Worm (Caenorhabditis elegans): ENCODE data around the gene shk-1.
"Not testable (repeated sequence)": the region's sequence is repeated elsewhere in the genome, so short reads cannot be mapped to it uniquely, and the experiment has no call there.

The shk-1 gene

DNA sequence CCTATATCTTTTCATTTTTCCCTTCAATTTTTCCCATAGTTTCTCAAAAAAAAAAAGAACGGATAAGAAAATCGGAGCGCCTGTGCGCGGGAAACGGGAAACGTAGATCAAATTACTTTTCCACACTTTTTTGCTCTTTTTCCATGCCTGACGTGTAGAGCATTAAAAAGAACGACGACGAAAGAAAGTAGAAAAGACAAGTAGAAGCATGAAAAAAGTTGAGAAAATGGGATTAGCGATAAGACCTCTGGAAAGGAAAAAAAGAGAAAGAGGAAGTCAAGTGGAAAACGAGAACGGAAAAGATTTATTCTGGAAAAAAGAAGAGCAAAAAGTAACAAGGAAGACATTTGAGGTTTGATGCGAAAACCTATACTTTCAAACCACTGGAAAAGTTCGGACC lies 29.5 kb upstream of the shk-1 start:
- TF ChIP-seq cog-1 (tag; optimal IDR thresholded peaks at IDR 0.05) (no peak), ref-1 (GFP tag; conservative IDR thresholded peaks at IDR 0.05) (no peak), klf-2 (GFP tag; conservative IDR thresholded peaks at IDR 0.05) (no peak), med-1 (GFP tag; optimal IDR thresholded peaks at IDR 0.05; ENCODE audit: insufficient read depth) (no peak), flt-1 (GFP tag; IDR thresholded peaks at IDR 0.05) (no peak), ztf-29 (GFP tag; IDR thresholded peaks at IDR 0.05) (no peak), tab-1 (GFP tag; IDR thresholded peaks at IDR 0.05) (no peak), T22C8.4 (GFP tag; IDR thresholded peaks at IDR 0.05) (no peak), ztf-23 (GFP tag; IDR thresholded peaks at IDR 0.05) (no peak)

DNA sequence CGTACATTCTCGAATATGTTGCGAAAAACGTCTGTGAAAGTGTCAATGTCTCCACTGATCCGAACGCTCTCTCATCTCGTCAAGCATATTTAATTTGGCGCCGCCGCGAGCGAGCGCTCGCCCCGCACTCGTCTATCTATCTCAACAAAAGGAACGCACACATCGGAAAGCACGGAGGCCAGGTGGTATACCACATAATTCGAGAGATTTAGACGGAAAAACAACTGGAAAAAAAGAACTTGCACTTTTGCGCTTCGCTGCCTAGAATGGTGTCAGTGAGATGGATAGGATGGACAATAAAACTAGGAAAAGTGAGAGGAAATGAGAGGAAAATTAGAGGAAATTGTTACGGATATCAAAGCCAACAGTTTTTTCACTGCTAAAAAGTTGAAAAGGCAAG lies 28.8 kb upstream of the shk-1 start:
- TF ChIP-seq ref-1 (GFP tag; conservative IDR thresholded peaks at IDR 0.05) (no peak), ztf-29 (GFP tag; IDR thresholded peaks at IDR 0.05) (no peak), T22C8.4 (GFP tag; IDR thresholded peaks at IDR 0.05) (no peak), med-1 (GFP tag; optimal IDR thresholded peaks at IDR 0.05; ENCODE audit: insufficient read depth) (no peak), cog-1 (tag; optimal IDR thresholded peaks at IDR 0.05) (no peak), tab-1 (GFP tag; IDR thresholded peaks at IDR 0.05) (no peak), ztf-23 (GFP tag; IDR thresholded peaks at IDR 0.05) (no peak), klf-2 (GFP tag; conservative IDR thresholded peaks at IDR 0.05) (no peak), flt-1 (GFP tag; IDR thresholded peaks at IDR 0.05) (no peak)

- TF ChIP-seq med-1 (GFP tag; optimal IDR thresholded peaks at IDR 0.05; ENCODE audit: insufficient read depth) (no peak), ref-1 (GFP tag; conservative IDR thresholded peaks at IDR 0.05) (no peak), klf-2 (GFP tag; conservative IDR thresholded peaks at IDR 0.05) (no peak), cog-1 (tag; optimal IDR thresholded peaks at IDR 0.05) (no peak), ztf-23 (GFP tag; IDR thresholded peaks at IDR 0.05) (no peak), ztf-29 (GFP tag; IDR thresholded peaks at IDR 0.05) (no peak), T22C8.4 (GFP tag; IDR thresholded peaks at IDR 0.05) (no peak), tab-1 (GFP tag; IDR thresholded peaks at IDR 0.05) (no peak), flt-1 (GFP tag; IDR thresholded peaks at IDR 0.05) (no peak)
Measured at ce11 chrII:9729866-9730265, 28.2 kb upstream of the shk-1 start.

- not testable (repeated sequence) for TF ChIP-seq ztf-23 (GFP tag; IDR thresholded peaks at IDR 0.05); med-1 (GFP tag; optimal IDR thresholded peaks at IDR 0.05; ENCODE audit: insufficient read depth); flt-1 (GFP tag; IDR thresholded peaks at IDR 0.05)
Measured at ce11 chrII:9731810-9732209, 26.2 kb upstream of the shk-1 start, which contains the start of gene mab-3. Gene mab-3 (plus strand): TSS chrII:9732137.

- no peak for TF ChIP-seq cog-1 (tag; optimal IDR thresholded peaks at IDR 0.05)
Measured at ce11 chrII:9735785-9736184, 22.2 kb upstream of the shk-1 start.

DNA sequence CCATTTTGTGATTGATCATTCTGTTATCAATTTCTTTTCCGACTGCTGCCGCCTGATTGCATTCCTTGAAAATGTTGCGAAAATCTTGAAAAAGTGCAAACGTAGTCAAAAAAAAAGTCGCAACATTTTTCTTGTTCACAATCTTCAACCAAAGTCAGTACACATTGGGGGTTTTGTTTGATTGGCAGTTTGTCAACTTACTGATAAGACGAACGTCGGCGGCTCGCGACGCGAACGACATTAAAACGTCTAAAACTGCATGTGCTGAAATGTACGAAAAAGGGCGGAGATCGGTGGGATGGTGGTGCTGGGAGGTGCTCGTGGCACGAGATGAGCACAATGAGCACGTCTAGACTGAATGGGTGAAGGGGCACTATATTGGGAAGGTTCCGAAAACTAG lies 19.2 kb upstream of the shk-1 start:
- TF ChIP-seq flt-1 (GFP tag; IDR thresholded peaks at IDR 0.05): no peak
- TF ChIP-seq med-1 (GFP tag; optimal IDR thresholded peaks at IDR 0.05; ENCODE audit: insufficient read depth): no peak
- TF ChIP-seq tab-1 (GFP tag; IDR thresholded peaks at IDR 0.05): no peak
- no peak for TF ChIP-seq cog-1 (tag; optimal IDR thresholded peaks at IDR 0.05)
- TF ChIP-seq ztf-23 (GFP tag; IDR thresholded peaks at IDR 0.05): no peak
- no peak for TF ChIP-seq ref-1 (GFP tag; conservative IDR thresholded peaks at IDR 0.05)

DNA sequence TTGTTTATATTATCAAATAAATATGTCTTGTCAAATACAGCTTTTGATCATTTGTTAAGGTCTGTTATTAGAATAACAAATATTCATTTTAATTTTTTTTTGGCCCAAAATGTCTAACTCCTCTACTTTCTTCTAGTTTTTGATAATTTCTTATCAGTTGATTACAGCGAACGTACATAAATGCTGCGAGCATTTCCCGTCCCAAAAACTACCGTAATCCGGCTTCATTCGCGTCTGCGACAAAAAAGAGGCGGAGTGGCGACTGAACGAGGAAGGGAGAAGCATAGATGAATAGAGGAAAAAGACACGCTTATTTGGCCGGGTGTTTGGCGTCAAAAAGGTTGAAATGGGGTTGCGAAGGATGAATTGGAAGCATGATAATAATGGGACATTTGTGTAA lies 17.5 kb upstream of the shk-1 start:
- no peak for TF ChIP-seq tab-1 (GFP tag; IDR thresholded peaks at IDR 0.05)
- no peak for TF ChIP-seq T22C8.4 (GFP tag; IDR thresholded peaks at IDR 0.05)
- TF ChIP-seq ztf-29 (GFP tag; IDR thresholded peaks at IDR 0.05): no peak
- TF ChIP-seq flt-1 (GFP tag; IDR thresholded peaks at IDR 0.05): no peak
- no peak for TF ChIP-seq ztf-23 (GFP tag; IDR thresholded peaks at IDR 0.05)
- TF ChIP-seq klf-2 (GFP tag; conservative IDR thresholded peaks at IDR 0.05): no peak
- no peak for TF ChIP-seq med-1 (GFP tag; optimal IDR thresholded peaks at IDR 0.05; ENCODE audit: insufficient read depth)
- TF ChIP-seq ref-1 (GFP tag; conservative IDR thresholded peaks at IDR 0.05): no peak
- TF ChIP-seq cog-1 (tag; optimal IDR thresholded peaks at IDR 0.05): no peak

DNA sequence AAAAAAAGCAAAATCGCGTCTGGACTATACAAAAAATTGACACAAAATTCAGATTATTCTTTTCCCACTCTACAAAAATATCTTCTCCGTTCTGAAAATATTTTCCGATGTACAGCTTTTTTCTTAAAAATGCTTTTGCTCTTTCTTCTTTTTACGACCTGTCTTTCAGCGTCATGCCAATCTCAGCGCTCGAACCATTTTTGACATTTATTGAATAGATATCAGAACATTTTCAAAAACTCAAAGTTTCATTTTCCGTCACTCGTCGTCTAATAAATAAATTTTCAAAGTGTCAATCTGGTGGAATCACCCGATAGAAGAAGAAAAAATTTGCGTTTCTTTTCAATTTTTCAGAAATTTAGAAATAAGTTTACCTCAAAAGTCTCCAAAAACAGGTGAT lies 16.6 kb upstream of the shk-1 start:
- TF ChIP-seq T22C8.4 (GFP tag; IDR thresholded peaks at IDR 0.05): no peak
- TF ChIP-seq med-1 (GFP tag; optimal IDR thresholded peaks at IDR 0.05; ENCODE audit: insufficient read depth): no peak
- TF ChIP-seq ztf-29 (GFP tag; IDR thresholded peaks at IDR 0.05): no peak
- TF ChIP-seq klf-2 (GFP tag; conservative IDR thresholded peaks at IDR 0.05): no peak
- TF ChIP-seq ztf-23 (GFP tag; IDR thresholded peaks at IDR 0.05): no peak
- no peak for TF ChIP-seq cog-1 (tag; optimal IDR thresholded peaks at IDR 0.05)
- TF ChIP-seq tab-1 (GFP tag; IDR thresholded peaks at IDR 0.05): no peak
- no peak for TF ChIP-seq ref-1 (GFP tag; conservative IDR thresholded peaks at IDR 0.05)
- no peak for TF ChIP-seq flt-1 (GFP tag; IDR thresholded peaks at IDR 0.05)

- TF ChIP-seq ztf-23 (GFP tag; IDR thresholded peaks at IDR 0.05): no peak
- TF ChIP-seq cog-1 (tag; optimal IDR thresholded peaks at IDR 0.05): no peak
- no peak for TF ChIP-seq ref-1 (GFP tag; conservative IDR thresholded peaks at IDR 0.05)
- TF ChIP-seq klf-2 (GFP tag; conservative IDR thresholded peaks at IDR 0.05): no peak
- TF ChIP-seq T22C8.4 (GFP tag; IDR thresholded peaks at IDR 0.05): no peak
- TF ChIP-seq med-1 (GFP tag; optimal IDR thresholded peaks at IDR 0.05; ENCODE audit: insufficient read depth): no peak
Measured at ce11 chrII:9742784-9743183, 15.2 kb upstream of the shk-1 start, which contains the start of gene pno-1. Gene pno-1 (minus strand): TSS chrII:9742884.

DNA sequence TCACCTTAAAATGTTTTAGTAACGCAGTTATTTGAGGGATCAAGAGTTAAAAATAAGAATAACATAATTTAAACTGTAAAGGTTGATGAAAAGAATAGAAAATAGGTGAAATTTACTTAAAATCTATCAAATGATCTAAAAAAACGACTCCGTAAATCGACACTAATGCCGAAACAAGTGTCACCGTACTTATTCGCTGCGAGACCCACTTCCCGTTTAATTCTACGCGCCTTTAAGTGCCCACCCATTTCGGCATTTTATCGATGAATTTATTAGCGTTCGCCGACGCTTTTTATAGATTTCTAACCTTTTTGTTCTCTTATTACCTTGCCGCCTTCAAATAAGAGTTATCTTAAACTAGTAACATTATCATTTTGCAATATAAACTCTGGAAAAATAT lies 12.0 kb upstream of the shk-1 start, which contains the start of the genes Y53C12B.1 and nos-3:
TSS of gene Y53C12B.1 (minus strand) at position 10 of the 400 bp plus-strand sequence.
TSS of gene nos-3 (plus strand) at position 248 of the 400 bp plus-strand sequence.
- no peak for TF ChIP-seq ztf-23 (GFP tag; IDR thresholded peaks at IDR 0.05)
- peak; percentile 83 for TF ChIP-seq cog-1 (tag; optimal IDR thresholded peaks at IDR 0.05)
- no peak for TF ChIP-seq tab-1 (GFP tag; IDR thresholded peaks at IDR 0.05)
- TF ChIP-seq flt-1 (GFP tag; IDR thresholded peaks at IDR 0.05): 0 out of 2 replicates have a peak, but pooled peaks have one; percentile 11

- TF ChIP-seq tab-1 (GFP tag; IDR thresholded peaks at IDR 0.05) (no peak), klf-2 (GFP tag; conservative IDR thresholded peaks at IDR 0.05) (no peak), ref-1 (GFP tag; conservative IDR thresholded peaks at IDR 0.05) (no peak), med-1 (GFP tag; optimal IDR thresholded peaks at IDR 0.05; ENCODE audit: insufficient read depth) (no peak), cog-1 (tag; optimal IDR thresholded peaks at IDR 0.05) (no peak), ztf-29 (GFP tag; IDR thresholded peaks at IDR 0.05) (no peak), flt-1 (GFP tag; IDR thresholded peaks at IDR 0.05) (no peak), ztf-23 (GFP tag; IDR thresholded peaks at IDR 0.05) (no peak)
Measured at ce11 chrII:9752278-9752677, 5.8 kb upstream of the shk-1 start.
